Worm (Caenorhabditis elegans): ENCODE measurements around the gene sri-32.

DNA sequence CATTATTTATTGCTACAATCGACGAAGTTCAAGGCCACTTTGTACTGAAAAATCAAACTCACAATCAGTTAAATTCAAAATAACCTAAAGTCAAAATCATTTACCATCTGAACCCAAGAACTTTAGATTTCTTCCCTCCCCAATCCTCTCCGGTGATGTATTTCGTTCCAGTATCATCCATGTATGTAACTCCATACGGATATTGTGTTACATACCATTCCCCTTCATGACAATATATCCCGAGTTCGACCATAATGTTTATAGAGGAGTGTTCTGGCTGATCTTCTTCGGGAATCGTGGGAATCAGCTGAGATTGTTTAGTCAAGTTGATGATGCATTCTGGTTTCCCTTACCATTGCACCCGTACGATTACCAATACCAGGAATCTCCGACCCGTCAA, 5.9 kb downstream of the sri-32 start:
- TF ChIP-seq fos-1 (tag; optimal IDR thresholded peaks at IDR 0.05), result no peak
- TF ChIP-seq ceh-44 (GFP tag; IDR thresholded peaks at IDR 0.05), result no peak
- no peak for TF ChIP-seq R02D3.7 (tag; optimal IDR thresholded peaks at IDR 0.05)
- no peak for TF ChIP-seq nhr-25 (tag; optimal IDR thresholded peaks at IDR 0.05; ENCODE audit: borderline replicate concordance, insufficient read depth)
- no peak for TF ChIP-seq jun-1 (tag; optimal IDR thresholded peaks at IDR 0.05)
- no peak for TF ChIP-seq lsy-2 (tag; optimal IDR thresholded peaks at IDR 0.05)
- TF ChIP-seq ztf-11 (tag; optimal IDR thresholded peaks at IDR 0.05), result no peak

Data from whole organism, L4 larva.